Worm (Caenorhabditis elegans): ENCODE data around the gene ggtb-1.

ce11 chrIII:7179538-7180301 lies 46.2 kb downstream of the ggtb-1 start, which contains the start of the genes rps-14 and rpl-36:
- TF ChIP-seq K11D2.4 (GFP tag; IDR thresholded peaks at IDR 0.05) (0 out of 2 replicates have a peak, but pooled peaks have one; percentile 34), aptf-2 (GFP tag; conservative IDR thresholded peaks at IDR 0.05) (no peak), pha-4 (tag; optimal IDR thresholded peaks at IDR 0.05) (peak; percentile 89), unc-62 (GFP tag; optimal IDR thresholded peaks at IDR 0.05) (no peak), nhr-120 (GFP tag; IDR thresholded peaks at IDR 0.05) (no peak), Y53G8AR.9 (GFP tag; conservative IDR thresholded peaks at IDR 0.05) (0 out of 2 replicates have a peak, but pooled peaks have one; percentile 28), madf-3 (GFP tag; IDR thresholded peaks at IDR 0.05) (peak; percentile 88), lir-1 (GFP tag; conservative IDR thresholded peaks at IDR 0.05) (no peak; the same call in 1 of the 2 replicates), pbrm-1 (GFP tag; IDR thresholded peaks at IDR 0.05) (peak; percentile 69), snpc-4 (GFP tag; optimal IDR thresholded peaks at IDR 0.05) (no peak), snpc-4 (tag; optimal IDR thresholded peaks at IDR 0.05) (peak; percentile 47 to 73 (median 57)), tbx-9 (tag; optimal IDR thresholded peaks at IDR 0.05; ENCODE audit: borderline replicate concordance) (no peak), ama-1 (optimal IDR thresholded peaks at IDR 0.05) (no peak), ama-1 (GFP tag; optimal IDR thresholded peaks at IDR 0.05) (no peak)
